Fruit fly (Drosophila melanogaster): Measurements from ENCODE around the gene CG3457.

DNA sequence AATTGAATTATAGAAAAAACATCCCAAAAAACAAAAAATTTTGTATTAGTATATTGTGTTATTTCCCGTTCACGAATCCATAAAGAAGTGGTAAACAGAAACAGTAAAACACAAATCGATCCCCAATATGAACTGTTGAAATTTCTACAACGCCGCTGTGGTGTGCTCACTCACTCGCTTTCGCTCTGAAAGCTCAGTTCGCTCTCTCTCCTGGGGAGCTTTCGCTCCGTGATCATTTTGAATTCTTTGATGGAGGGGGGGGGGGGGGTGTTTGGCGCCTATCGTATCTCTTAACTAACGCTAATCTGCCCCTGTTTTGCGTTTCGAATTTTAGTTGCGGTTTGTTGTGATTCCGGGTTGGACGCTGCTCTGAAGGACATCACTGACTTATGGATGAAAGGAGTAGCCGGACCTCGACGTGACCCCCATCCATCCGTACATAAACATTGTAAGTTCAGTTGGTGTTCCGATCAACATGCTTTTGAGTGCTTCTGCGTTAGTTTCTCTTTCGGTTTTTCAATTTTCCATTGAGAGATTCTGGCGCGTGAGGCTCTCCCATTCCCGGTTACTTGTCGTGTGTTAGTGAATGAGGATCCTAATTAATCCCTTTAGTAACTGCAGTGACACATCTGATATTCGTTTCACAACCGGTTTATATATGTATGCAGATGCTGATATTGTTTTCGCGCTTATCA is 46.3 kb upstream of the CG3457 start, which contains the start of gene D2hgdh:
- no peak for TF ChIP-seq psq (optimal IDR thresholded peaks at IDR 0.05)
- no peak for TF ChIP-seq insv (optimal IDR thresholded peaks at IDR 0.05)
- no peak for TF ChIP-seq ttk (optimal IDR thresholded peaks at IDR 0.05)
- no peak for TF ChIP-seq Sin3A (optimal IDR thresholded peaks at IDR 0.05)
- TF ChIP-seq h (optimal IDR thresholded peaks at IDR 0.05) = no peak
